Worm (Caenorhabditis elegans): ENCODE data around the gene BE10.4.

DNA sequence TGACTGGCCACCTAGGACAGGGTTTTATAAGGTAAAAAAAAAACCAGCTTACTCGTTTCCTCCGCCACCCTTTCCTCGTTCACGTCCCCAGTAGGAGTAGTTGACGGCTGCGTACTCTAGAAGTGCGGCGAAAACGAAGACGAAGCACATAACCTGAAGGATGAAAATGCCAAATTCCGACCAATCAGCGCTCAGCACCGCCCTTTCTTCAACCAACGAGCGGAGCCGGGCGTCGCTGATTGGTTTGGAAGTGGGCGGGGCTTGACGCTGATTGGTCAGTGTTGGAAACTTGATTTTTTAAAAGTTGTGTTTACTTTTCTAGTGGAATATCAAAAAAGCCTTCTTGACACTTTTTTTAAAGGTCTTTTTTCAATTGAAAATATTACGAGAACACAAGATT lies 39.5 kb upstream of the BE10.4 start:
- TF ChIP-seq tbx-37 (GFP tag; conservative IDR thresholded peaks at IDR 0.05), result no peak
- TF ChIP-seq hmg-4 (GFP tag; optimal IDR thresholded peaks at IDR 0.05), result no peak
- TF ChIP-seq ama-1 (optimal IDR thresholded peaks at IDR 0.05), result no peak
- no peak for TF ChIP-seq hmbx-1 (tag; optimal IDR thresholded peaks at IDR 0.05)
- no peak for TF ChIP-seq F13C5.2 (tag; optimal IDR thresholded peaks at IDR 0.05)
